Fruit fly (Drosophila melanogaster) whole organism, wandering third instar larva: ENCODE results near the gene vib.

Experiments used
- foxo ChIP-seq, 2 experiments: fragments of 200-800 bp; sonication (Bioruptor generic); optimal IDR thresholded peaks; 2 replicates in 1 of 2; 3 replicates in 1 of 2; lab custom pipeline; 2016 to 2017; ENCODE audit warnings: missing biosample characterization in 2 of 2, missing genetic modification characterization in 2 of 2
- h ChIP-seq: fragments of 200-800 bp; sonication (Bioruptor generic); optimal IDR thresholded peaks from 3 replicates; lab custom pipeline; 2016; ENCODE audit warnings: missing biosample characterization, mild to moderate bottlenecking, missing genetic modification characterization

DNA sequence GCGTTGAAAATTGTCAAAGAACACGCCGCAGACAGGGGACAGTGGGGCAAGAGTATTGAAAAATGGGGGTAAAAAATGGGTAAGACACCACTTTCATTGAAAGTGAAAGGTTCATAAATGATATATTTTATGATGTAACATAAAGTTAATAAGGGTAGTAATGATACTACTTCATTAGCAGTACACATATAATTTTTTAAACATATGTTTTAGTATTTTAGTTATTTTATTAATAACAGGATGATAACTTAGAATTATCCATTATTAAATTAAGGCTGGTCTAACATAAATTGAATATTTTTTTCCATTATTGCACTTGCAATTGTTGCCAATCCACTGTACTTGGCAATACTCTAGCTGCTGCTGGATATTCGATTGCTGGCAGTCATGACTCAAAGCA is 47.6 kb upstream of the vib start:
- TF ChIP-seq h (no peak), foxo (GFP tag; optimal IDR thresholded peaks at IDR 0.05; lab: Kevin White, UChicago) (peak in 1 of 2 experiments; percentile 27)
